Worm (Caenorhabditis elegans): Measurements from ENCODE around the gene Y38C1AA.7.

DNA sequence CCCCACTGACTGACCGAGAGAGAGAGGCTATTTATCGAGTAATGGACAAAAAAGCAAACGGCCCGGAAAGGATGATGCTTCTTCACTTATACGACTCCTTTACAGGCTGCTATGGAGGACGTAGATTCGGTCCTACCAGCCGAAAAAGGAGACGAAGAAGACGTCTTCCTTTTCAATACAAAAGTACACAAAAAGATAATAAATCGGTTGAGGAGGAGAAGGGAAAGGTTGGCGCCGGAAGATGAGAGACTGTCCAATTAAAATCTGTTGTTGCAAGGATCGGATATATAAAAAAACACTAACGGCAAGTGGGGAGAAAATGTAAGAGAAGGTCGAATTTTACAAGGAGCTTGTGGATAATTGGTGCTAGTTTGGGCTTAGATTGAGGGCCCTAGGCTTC lies 10.0 kb upstream of the Y38C1AA.7 start:
- TF ChIP-seq ama-1 (optimal IDR thresholded peaks at IDR 0.05) (no peak), scrt-1 (GFP tag; IDR thresholded peaks at IDR 0.05) (no peak), pes-1 (GFP tag; IDR thresholded peaks at IDR 0.05) (no peak), B0310.2 (tag; optimal IDR thresholded peaks at IDR 0.05) (no peak), ceh-36 (tag; optimal IDR thresholded peaks at IDR 0.05) (no peak), flt-1 (GFP tag; IDR thresholded peaks at IDR 0.05) (no peak), hmbx-1 (tag; optimal IDR thresholded peaks at IDR 0.05) (no peak), hnd-1 (tag; optimal IDR thresholded peaks at IDR 0.05) (no peak), ceh-13 (GFP tag; optimal IDR thresholded peaks at IDR 0.05) (no peak), ets-7 (tag; optimal IDR thresholded peaks at IDR 0.05) (no peak)

Measured in whole organism, early embryonic.